Fruit fly (Drosophila melanogaster): ENCODE results near the gene CG11563.

DNA sequence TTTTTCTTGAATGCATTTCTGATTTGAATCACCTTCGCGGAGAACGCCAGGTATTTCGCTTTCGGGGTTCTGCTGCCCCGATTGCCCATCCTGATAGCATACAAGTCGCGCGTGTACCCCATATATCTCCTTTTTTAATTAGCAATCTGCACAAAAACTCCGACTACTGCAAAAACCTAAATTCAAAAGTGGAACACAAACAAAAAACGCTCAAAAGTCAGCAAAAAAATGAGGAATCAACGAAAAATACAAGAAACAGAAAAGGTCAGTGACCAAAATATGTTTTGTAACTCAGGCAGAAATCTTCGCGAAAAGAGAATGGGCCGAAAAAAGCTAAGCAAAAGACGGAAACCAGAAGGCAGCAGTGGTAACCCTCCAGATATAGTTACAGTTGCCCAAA is 20.6 kb upstream of the CG11563 start:
- TF ChIP-seq psq (optimal IDR thresholded peaks at IDR 0.05) (no peak), insv (optimal IDR thresholded peaks at IDR 0.05) (no peak), h (optimal IDR thresholded peaks at IDR 0.05) (no peak), ttk (optimal IDR thresholded peaks at IDR 0.05) (no peak), Sin3A (optimal IDR thresholded peaks at IDR 0.05) (no peak), Myc (optimal IDR thresholded peaks at IDR 0.05) (no peak)

Data from Kc167 (cell line).